Worm (Caenorhabditis elegans): ENCODE measurements around the gene gcy-22.

DNA sequence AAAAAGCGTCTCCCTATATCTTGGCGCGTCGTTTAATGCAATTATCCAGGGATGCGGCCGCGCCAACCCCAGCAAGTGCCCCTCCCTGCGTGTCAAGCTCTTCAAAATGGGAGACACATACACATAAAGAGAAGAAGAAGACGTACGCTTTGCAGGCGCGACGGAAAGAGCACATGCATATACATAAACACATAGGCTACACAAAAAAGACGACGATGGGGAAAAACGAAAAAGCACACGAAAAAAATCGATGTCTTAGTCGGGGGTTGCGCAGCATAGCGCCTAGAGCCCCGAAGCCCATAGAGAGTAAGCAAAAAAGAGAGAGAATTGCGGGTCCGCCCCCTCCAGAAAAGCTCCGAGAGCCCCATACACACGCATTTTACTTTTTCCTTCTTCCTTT, 35.8 kb downstream of the gcy-22 start, which contains the start of gene tpan-1:
- TF ChIP-seq ceh-82 (tag; optimal IDR thresholded peaks at IDR 0.05) (no peak), nhr-25 (tag; optimal IDR thresholded peaks at IDR 0.05) (no peak), mdl-1 (tag; optimal IDR thresholded peaks at IDR 0.05) (peak in 1 of 2 experiments; percentile 73), elt-3 (tag; optimal IDR thresholded peaks at IDR 0.05) (no peak), nhr-129 (tag; optimal IDR thresholded peaks at IDR 0.05) (peak; percentile 64), skn-1 (tag; optimal IDR thresholded peaks at IDR 0.05) (no peak), nhr-23 (tag; optimal IDR thresholded peaks at IDR 0.05) (no peak), unc-62 (GFP tag; optimal IDR thresholded peaks at IDR 0.05) (no peak), R02D3.7 (tag; optimal IDR thresholded peaks at IDR 0.05) (no peak), sma-9 (GFP tag; optimal IDR thresholded peaks at IDR 0.05) (no peak), sma-9 (tag; optimal IDR thresholded peaks at IDR 0.05) (no peak), egl-27 (tag; optimal IDR thresholded peaks at IDR 0.05) (peak; percentile 16), nhr-10 (tag; optimal IDR thresholded peaks at IDR 0.05) (no peak), snpc-4 (tag; optimal IDR thresholded peaks at IDR 0.05) (no peak)

All from whole organism, L2 larva.